Worm (Caenorhabditis elegans) whole organism, young adult: ENCODE measurements around the gene exc-5.
A peak's percentile ranks its signal among the peaks of the same experiment; 100 is the strongest.

Source experiments
- B0261.1 ChIP-seq: sonication (generic microtip); optimal IDR thresholded peaks from 2 replicates; lab custom pipeline; 2016; ENCODE audit warnings: mild to moderate bottlenecking, missing genetic modification characterization, moderate library complexity, missing compliant biosample characterization
- D2030.7 ChIP-seq: fragments of 200-800 bp; sonication (Bioruptor generic); IDR thresholded peaks from 2 replicates; pipeline ENCODE4 v1.3.6; 2022; ENCODE audit warnings: missing genetic modification reagents, missing genetic modification characterization, missing compliant biosample characterization
- F23B12.7 ChIP-seq: sonication (generic microtip); optimal IDR thresholded peaks from 2 replicates; lab custom pipeline; 2017; ENCODE audit warnings: missing genetic modification characterization, mild to moderate bottlenecking, missing compliant biosample characterization, antibody characterized with exemption, moderate library complexity; ENCODE audit not compliant: insufficient read depth
- F49E8.2 ChIP-seq: sonication (generic microtip); optimal IDR thresholded peaks from 3 replicates; lab custom pipeline; 2017; ENCODE audit warnings: missing genetic modification characterization, mild to moderate bottlenecking, missing compliant biosample characterization, antibody characterized with exemption, moderate library complexity; ENCODE audit not compliant: insufficient read depth
- K11D2.4 ChIP-seq: fragments of 200-800 bp; sonication (Bioruptor generic); IDR thresholded peaks from 2 replicates; pipeline ENCODE4 v1.3.6; 2022; ENCODE audit warnings: missing genetic modification reagents, missing genetic modification characterization, missing compliant biosample characterization
- K12H6.12 ChIP-seq: fragments of 200-800 bp; sonication (Bioruptor generic); optimal IDR thresholded peaks from 2 replicates; lab custom pipeline; 2018; ENCODE audit warnings: mild to moderate bottlenecking, missing genetic modification characterization, missing compliant biosample characterization
- T07F8.4 ChIP-seq: sonication (generic microtip); optimal IDR thresholded peaks from 2 replicates; lab custom pipeline; 2016; ENCODE audit warnings: mild to moderate bottlenecking, missing genetic modification characterization, moderate library complexity, missing compliant biosample characterization
- Y53G8AR.9 ChIP-seq: fragments of 200-800 bp; sonication (Bioruptor generic); conservative IDR thresholded peaks from 2 replicates; pipeline ENCODE4 v1.3.6; 2022; ENCODE audit warnings: missing genetic modification reagents, missing genetic modification characterization, missing compliant biosample characterization
- Y56A3A.18 ChIP-seq: fragments of 200-800 bp; sonication (Bioruptor generic); IDR thresholded peaks from 2 replicates; pipeline ENCODE4 v1.3.6; 2022; ENCODE audit warnings: missing genetic modification reagents, missing genetic modification characterization, missing compliant biosample characterization
- Y95B8A.8 ChIP-seq: fragments of 200-800 bp; sonication (Bioruptor generic); IDR thresholded peaks from 2 replicates; pipeline ENCODE4 v1.3.6; 2022; ENCODE audit warnings: missing genetic modification reagents, missing genetic modification characterization, missing compliant biosample characterization
- ama-1 ChIP-seq, 3 experiments: fragments of 150-350 bp in 1 of 3; sonication (generic microtip) in 2 of 3; optimal IDR thresholded peaks; 2 replicates each; lab custom pipeline; 2014 to 2018; ENCODE audit warnings: missing biosample characterization in 2 of 3, missing genetic modification characterization in 2 of 3, missing genetic modification reagents in 2 of 3
- aptf-3 ChIP-seq: fragments of 200-800 bp; sonication (Bioruptor generic); IDR thresholded peaks from 2 replicates; pipeline ENCODE4 v1.3.6; 2022; ENCODE audit warnings: missing genetic modification characterization, missing compliant biosample characterization
- attf-5 ChIP-seq: fragments of 200-800 bp; sonication (Bioruptor generic); optimal IDR thresholded peaks from 2 replicates; lab custom pipeline; 2018; ENCODE audit warnings: mild to moderate bottlenecking, missing genetic modification characterization, missing compliant biosample characterization
- bed-1 ChIP-seq: fragments of 200-800 bp; sonication (Bioruptor generic); IDR thresholded peaks from 2 replicates; pipeline ENCODE4 v1.3.6; 2022; ENCODE audit warnings: missing genetic modification reagents, missing genetic modification characterization, missing compliant biosample characterization
- bed-2 ChIP-seq: fragments of 200-800 bp; sonication (Bioruptor generic); IDR thresholded peaks from 2 replicates; pipeline ENCODE4 v1.3.6; 2022; ENCODE audit warnings: missing genetic modification reagents, missing genetic modification characterization, missing compliant biosample characterization
- cebp-1 ChIP-seq, 2 experiments: fragments of 200-800 bp in 1 of 2; sonication (Bioruptor generic) in 1 of 2; sonication (generic microtip) in 1 of 2; IDR thresholded peaks in 1 of 2; optimal IDR thresholded peaks in 1 of 2; 2 replicates each; pipeline versions ENCODE4 v1.3.6 to Lab custom; 2017 to 2022; ENCODE audit warnings: missing compliant biosample characterization in 2 of 2, missing genetic modification characterization in 2 of 2, mild to moderate bottlenecking in 1 of 2, missing genetic modification reagents in 1 of 2, moderate library complexity in 1 of 2
- ceh-40 ChIP-seq: fragments of 200-800 bp; sonication (Bioruptor generic); IDR thresholded peaks from 2 replicates; pipeline ENCODE4 v1.3.6; 2022; ENCODE audit warnings: missing genetic modification characterization, missing compliant biosample characterization
- ceh-79 ChIP-seq: sonication (generic microtip); optimal IDR thresholded peaks from 2 replicates; lab custom pipeline; 2017; ENCODE audit warnings: mild to moderate bottlenecking, missing genetic modification characterization, missing compliant biosample characterization
- chd-7 ChIP-seq: sonication (generic microtip); optimal IDR thresholded peaks from 2 replicates; lab custom pipeline; 2016; ENCODE audit warnings: mild to moderate bottlenecking, missing genetic modification characterization, moderate library complexity, missing compliant biosample characterization
- dpff-1 ChIP-seq: sonication (generic microtip); optimal IDR thresholded peaks from 2 replicates; lab custom pipeline; 2017; ENCODE audit warnings: mild to moderate bottlenecking, missing genetic modification characterization, missing compliant biosample characterization
- dpl-1 ChIP-seq: fragments of 150-350 bp; optimal IDR thresholded peaks from 2 replicates; lab custom pipeline; 2014; ENCODE audit warnings: missing biosample characterization, missing genetic modification reagents, missing genetic modification characterization
- ets-4 ChIP-seq: fragments of 200-800 bp; sonication (Bioruptor generic); optimal IDR thresholded peaks from 2 replicates; lab custom pipeline; 2018; ENCODE audit warnings: mild to moderate bottlenecking, missing genetic modification characterization, missing compliant biosample characterization
- gei-17 ChIP-seq: fragments of 200-800 bp; sonication (Bioruptor generic); optimal IDR thresholded peaks from 2 replicates; lab custom pipeline; 2018; ENCODE audit warnings: mild to moderate bottlenecking, missing genetic modification characterization, missing compliant biosample characterization
- him-1 ChIP-seq: sonication (generic microtip); optimal IDR thresholded peaks from 2 replicates; lab custom pipeline; 2016; ENCODE audit warnings: missing genotype, missing genetic modification reagents, missing genetic modification characterization, missing compliant biosample characterization
- hrde-1 ChIP-seq: sonication (generic microtip); optimal IDR thresholded peaks from 2 replicates; lab custom pipeline; 2016; ENCODE audit warnings: missing genetic modification characterization, mild to moderate bottlenecking, missing compliant biosample characterization, moderate library complexity, missing genotype, missing genetic modification reagents, borderline replicate concordance
- hsf-1 ChIP-seq: fragments of 200-800 bp; sonication (Bioruptor generic); IDR thresholded peaks from 2 replicates; pipeline ENCODE4 v1.3.6; 2022; ENCODE audit warnings: missing genetic modification reagents, missing genetic modification characterization, missing compliant biosample characterization
- lag-1 ChIP-seq: fragments of 200-800 bp; sonication (Bioruptor generic); IDR thresholded peaks from 2 replicates; pipeline ENCODE4 v1.3.6; 2022; ENCODE audit warnings: missing genetic modification reagents, missing genetic modification characterization, missing compliant biosample characterization
- let-607 ChIP-seq, 2 experiments: fragments of 200-800 bp in 1 of 2; sonication (Bioruptor generic) in 1 of 2; sonication (generic microtip) in 1 of 2; optimal IDR thresholded peaks; 2 replicates each; lab custom pipeline; 2016 to 2018; ENCODE audit warnings: mild to moderate bottlenecking in 2 of 2, missing compliant biosample characterization in 2 of 2, missing genetic modification characterization in 2 of 2, moderate library complexity in 2 of 2, missing genotype in 1 of 2
- lin-26 ChIP-seq: fragments of 200-800 bp; sonication (Bioruptor generic); IDR thresholded peaks from 2 replicates; pipeline ENCODE4 v1.3.6; 2022; ENCODE audit warnings: missing genetic modification reagents, missing genetic modification characterization, missing compliant biosample characterization
- lin-35 ChIP-seq, 3 experiments: fragments of 150-350 bp in 2 of 3; sonication (generic microtip) in 1 of 3; optimal IDR thresholded peaks; 2 replicates each; lab custom pipeline; 2014 to 2018; ENCODE audit warnings: missing biosample characterization in 3 of 3, missing genetic modification characterization in 3 of 3, missing genetic modification reagents in 3 of 3
- lsl-1 ChIP-seq: fragments of 200-800 bp; sonication (Bioruptor generic); optimal IDR thresholded peaks from 2 replicates; lab custom pipeline; 2018; ENCODE audit warnings: mild to moderate bottlenecking, missing genetic modification characterization, moderate library complexity, missing compliant biosample characterization
- madf-6 ChIP-seq: fragments of 200-800 bp; sonication (Bioruptor generic); IDR thresholded peaks from 2 replicates; pipeline ENCODE4 v1.3.6; 2022; ENCODE audit warnings: missing genetic modification reagents, missing genetic modification characterization, missing compliant biosample characterization
- nfya-2 ChIP-seq: fragments of 200-800 bp; sonication (Bioruptor generic); IDR thresholded peaks from 2 replicates; pipeline ENCODE4 v1.3.6; 2022; ENCODE audit warnings: missing genetic modification reagents, missing genetic modification characterization, missing compliant biosample characterization
- nfyb-1 ChIP-seq: fragments of 200-800 bp; sonication (Bioruptor generic); IDR thresholded peaks from 2 replicates; pipeline ENCODE4 v1.3.6; 2022; ENCODE audit warnings: missing genetic modification reagents, missing genetic modification characterization, missing compliant biosample characterization
- nhr-27 ChIP-seq: fragments of 200-800 bp; sonication (Bioruptor generic); optimal IDR thresholded peaks from 2 replicates; lab custom pipeline; 2018; ENCODE audit warnings: mild to moderate bottlenecking, missing genetic modification characterization, moderate library complexity, missing compliant biosample characterization
- nhr-90 ChIP-seq: sonication (generic microtip); optimal IDR thresholded peaks from 2 replicates; lab custom pipeline; 2016; ENCODE audit warnings: missing genotype, mild to moderate bottlenecking, missing genetic modification characterization, missing compliant biosample characterization
- pbrm-1 ChIP-seq: fragments of 200-800 bp; sonication (Bioruptor generic); IDR thresholded peaks from 2 replicates; pipeline ENCODE4 v1.3.6; 2022; ENCODE audit warnings: missing genetic modification reagents, missing genetic modification characterization, missing compliant biosample characterization
- rcor-1 ChIP-seq: fragments of 200-800 bp; sonication (Bioruptor generic); IDR thresholded peaks from 2 replicates; pipeline ENCODE4 v1.3.6; 2022; ENCODE audit warnings: missing genetic modification reagents, missing genetic modification characterization, missing compliant biosample characterization
- rec-8 ChIP-seq, 2 experiments: sonication (generic microtip); optimal IDR thresholded peaks; 2 replicates each; lab custom pipeline; 2016; ENCODE audit warnings: mild to moderate bottlenecking in 2 of 2, missing genetic modification characterization in 2 of 2, missing genetic modification reagents in 2 of 2, missing genotype in 2 of 2, missing biosample characterization in 1 of 2, missing compliant biosample characterization in 1 of 2, moderate library complexity in 1 of 2
- sdz-38 ChIP-seq: sonication (generic microtip); optimal IDR thresholded peaks from 2 replicates; lab custom pipeline; 2016; ENCODE audit warnings: missing genotype, missing genetic modification characterization, missing compliant biosample characterization
- snpc-1.3 ChIP-seq: sonication (generic microtip); optimal IDR thresholded peaks from 2 replicates; lab custom pipeline; 2017; ENCODE audit warnings: missing genetic modification characterization, mild to moderate bottlenecking, missing compliant biosample characterization, antibody characterized with exemption, moderate library complexity, missing genotype, missing genetic modification reagents; ENCODE audit not compliant: insufficient read depth
- snpc-3.4 ChIP-seq: sonication (generic microtip); optimal IDR thresholded peaks from 2 replicates; lab custom pipeline; 2017; ENCODE audit warnings: missing genetic modification characterization, mild to moderate bottlenecking, missing compliant biosample characterization, antibody characterized with exemption, moderate library complexity, missing genotype, missing genetic modification reagents
- tlf-1 ChIP-seq: fragments of 200-800 bp; sonication (Bioruptor generic); optimal IDR thresholded peaks from 2 replicates; lab custom pipeline; 2018; ENCODE audit warnings: mild to moderate bottlenecking, missing genetic modification characterization, missing compliant biosample characterization
- unc-130 ChIP-seq: sonication (generic microtip); optimal IDR thresholded peaks from 2 replicates; lab custom pipeline; 2016; ENCODE audit warnings: missing genetic modification reagents, missing genetic modification characterization, missing compliant biosample characterization
- ztf-26 ChIP-seq: sonication (generic microtip); optimal IDR thresholded peaks from 2 replicates; lab custom pipeline; 2017; ENCODE audit warnings: missing genetic modification characterization, missing compliant biosample characterization

exc-5 gene

ce11 chrIV:8754146-8754545 lies 59.3 kb downstream of the exc-5 start (continued):
- TF ChIP-seq B0261.1 (tag; lab: Kevin White, UChicago) (no peak), sdz-38 (tag; lab: Kevin White, UChicago) (no peak), T07F8.4 (tag; lab: Kevin White, UChicago) (no peak), tlf-1 (no peak), snpc-1.3 (no peak), nfya-2 (GFP tag; lab: Robert Waterston, UW) (no peak), aptf-3 (no peak)

DNA sequence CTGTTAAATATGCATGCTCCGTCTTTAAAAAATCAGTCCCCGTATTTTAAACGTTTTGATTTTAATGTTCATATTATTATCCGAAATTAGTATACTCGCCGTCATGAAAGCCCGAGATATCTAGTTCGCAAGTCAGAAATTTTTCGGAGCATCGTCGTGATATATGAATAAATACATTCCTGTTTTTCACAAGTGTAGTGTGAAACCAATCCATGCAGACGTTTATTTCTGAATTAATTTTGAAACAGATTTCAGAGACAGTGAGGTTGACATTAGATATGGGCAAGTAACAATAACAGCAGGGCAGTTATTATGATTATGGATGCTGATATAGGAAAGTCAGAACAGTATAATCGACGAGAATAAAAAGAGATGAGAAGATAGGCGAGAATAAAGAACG lies 61.0 kb downstream of the exc-5 start:
- TF ChIP-seq ztf-26 (tag; lab: Kevin White, UChicago) (no peak), unc-130 (GFP tag; lab: Kevin White, UChicago) (no peak), snpc-1.3 (no peak), F23B12.7 (tag; lab: Kevin White, UChicago) (no peak), K11D2.4 (no peak), lin-35 (GFP tag; optimal IDR thresholded peaks at IDR 0.05; lab: Kevin White, UChicago) (no peak), Y56A3A.18 (GFP tag; lab: Robert Waterston, UW) (no peak), ama-1 (optimal IDR thresholded peaks at IDR 0.05; lab: Kevin White, UChicago) (no peak), ama-1 (GFP tag; optimal IDR thresholded peaks at IDR 0.05; lab: Kevin White, UChicago) (peak in 1 of 2 experiments; percentile 45), cebp-1 (GFP tag; IDR thresholded peaks at IDR 0.05; lab: Robert Waterston, UW) (no peak), cebp-1 (tag; optimal IDR thresholded peaks at IDR 0.05; lab: Kevin White, UChicago) (no peak), snpc-3.4 (tag; lab: Kevin White, UChicago) (no peak), Y53G8AR.9 (no peak), ceh-40 (no peak), attf-5 (GFP tag; lab: Kevin White, UChicago) (no peak), nhr-27 (tag; lab: Kevin White, UChicago) (no peak), pbrm-1 (no peak), hrde-1 (tag; lab: Kevin White, UChicago) (no peak), K12H6.12 (tag; lab: Kevin White, UChicago) (no peak), gei-17 (GFP tag; lab: Kevin White, UChicago) (no peak), lin-26 (no peak), rec-8 (tag; optimal IDR thresholded peaks at IDR 0.05; lab: Kevin White, UChicago) (no peak), tlf-1 (no peak), bed-1 (no peak), ets-4 (no peak), nfyb-1 (GFP tag; lab: Robert Waterston, UW) (no peak), lsl-1 (no peak), lag-1 (no peak), D2030.7 (GFP tag; lab: Robert Waterston, UW) (no peak), chd-7 (tag; lab: Kevin White, UChicago) (no peak), dpff-1 (tag; lab: Kevin White, UChicago) (no peak), ceh-79 (no peak), Y95B8A.8 (GFP tag; lab: Robert Waterston, UW) (0 out of 2 replicates have a peak, but pooled peaks have one; percentile 8), madf-6 (GFP tag; lab: Robert Waterston, UW) (peak; percentile 57; the same call in 1 of the 2 replicates), let-607 (tag; optimal IDR thresholded peaks at IDR 0.05; lab: Kevin White, UChicago) (no peak), dpl-1 (no peak), nhr-90 (no peak), F49E8.2 (tag; lab: Kevin White, UChicago) (no peak), him-1 (tag; lab: Kevin White, UChicago) (no peak), hsf-1 (GFP tag; lab: Robert Waterston, UW) (0 out of 2 replicates have a peak, but pooled peaks have one; percentile 26), bed-2 (GFP tag; lab: Robert Waterston, UW) (no peak), rcor-1 (GFP tag; lab: Robert Waterston, UW) (no peak)
